Worm (Caenorhabditis elegans): ENCODE results near the gene ppm-1.A.
A peak's percentile ranks its signal among the peaks of the same experiment; 100 is the strongest.

ce11 chrV:10557094-10557493, 20.9 kb upstream of the ppm-1.A start:
- TF ChIP-seq lin-39 (tag; optimal IDR thresholded peaks at IDR 0.05) (no peak), nhr-11 (tag; optimal IDR thresholded peaks at IDR 0.05) (no peak), ZK546.5 (tag; optimal IDR thresholded peaks at IDR 0.05) (no peak), skn-1 (tag; optimal IDR thresholded peaks at IDR 0.05) (no peak), R02D3.7 (tag; optimal IDR thresholded peaks at IDR 0.05) (no peak), nhr-6 (tag; optimal IDR thresholded peaks at IDR 0.05) (no peak), fos-1 (tag; optimal IDR thresholded peaks at IDR 0.05) (peak; percentile 7), elt-1 (tag; optimal IDR thresholded peaks at IDR 0.05) (no peak), lin-11 (tag; optimal IDR thresholded peaks at IDR 0.05) (no peak)

All from whole organism, L2 larva.